Worm (Caenorhabditis elegans) whole organism, L4 larva: ENCODE results near the gene R53.4.
A peak's percentile ranks its signal among the peaks of the same experiment; 100 is the strongest.

Experiments
- F10B5.3 ChIP-seq: sonication (generic microtip); optimal IDR thresholded peaks from 2 replicates; lab custom pipeline; 2016; ENCODE audit warnings: mild to moderate bottlenecking, missing genetic modification characterization, missing compliant biosample characterization
- F26F4.8 ChIP-seq: fragments of 200-800 bp; sonication (Bioruptor generic); conservative IDR thresholded peaks from 2 replicates; pipeline ENCODE4 v1.3.6; 2022; ENCODE audit warnings: missing genetic modification characterization, missing compliant biosample characterization
- F44E2.7 ChIP-seq: fragments of 200-800 bp; sonication (Bioruptor generic); IDR thresholded peaks from 2 replicates; pipeline ENCODE4 v2.1.2; 2022; ENCODE audit warnings: missing genetic modification characterization, missing compliant biosample characterization
- F49E8.2 ChIP-seq: sonication (generic microtip); optimal IDR thresholded peaks from 2 replicates; lab custom pipeline; 2016; ENCODE audit warnings: missing compliant biosample characterization, mild to moderate bottlenecking, missing genetic modification characterization, borderline replicate concordance
- R02D3.7 ChIP-seq: fragments of 150-350 bp; sonication (generic microtip); optimal IDR thresholded peaks from 3 replicates; lab custom pipeline; 2014; ENCODE audit warnings: missing biosample characterization, missing genetic modification characterization
- T20F7.1 ChIP-seq: fragments of 200-800 bp; sonication (Bioruptor generic); optimal IDR thresholded peaks from 2 replicates; lab custom pipeline; 2018; ENCODE audit warnings: mild to moderate bottlenecking, missing genetic modification characterization, missing compliant biosample characterization
- Y105C5A.15 ChIP-seq: fragments of 200-800 bp; sonication (Bioruptor generic); IDR thresholded peaks from 2 replicates; pipeline ENCODE4 v1.3.6; 2022; ENCODE audit warnings: missing genetic modification characterization, missing compliant biosample characterization
- Y48G9A.11 ChIP-seq: fragments of 200-800 bp; sonication (Bioruptor generic); IDR thresholded peaks from 2 replicates; pipeline ENCODE4 v1.3.6; 2022; ENCODE audit warnings: missing genetic modification reagents, missing genetic modification characterization, missing compliant biosample characterization
- Y5F2A.4 ChIP-seq: fragments of 200-800 bp; sonication (Bioruptor generic); optimal IDR thresholded peaks from 2 replicates; lab custom pipeline; 2018; ENCODE audit warnings: mild to moderate bottlenecking, missing genetic modification characterization, missing compliant biosample characterization
- Y75B8A.6 ChIP-seq: fragments of 200-800 bp; sonication (Bioruptor generic); IDR thresholded peaks from 2 replicates; pipeline ENCODE4 v1.3.6; 2022; ENCODE audit warnings: missing genetic modification reagents, missing genetic modification characterization, missing compliant biosample characterization
- ceh-28 ChIP-seq: fragments of 150-350 bp; optimal IDR thresholded peaks from 2 replicates; lab custom pipeline; 2014; ENCODE audit warnings: missing biosample characterization, missing genetic modification reagents, missing genetic modification characterization
- ceh-32 ChIP-seq: sonication (generic microtip); optimal IDR thresholded peaks from 2 replicates; lab custom pipeline; 2016; ENCODE audit warnings: mild to moderate bottlenecking, missing genetic modification characterization, missing compliant biosample characterization; ENCODE audit not compliant: poor library complexity
- ceh-82 ChIP-seq: sonication (generic microtip); optimal IDR thresholded peaks from 2 replicates; lab custom pipeline; 2017; ENCODE audit warnings: missing biosample characterization, missing genetic modification characterization
- cey-2 ChIP-seq: sonication (generic microtip); optimal IDR thresholded peaks from 3 replicates; lab custom pipeline; 2017; ENCODE audit warnings: missing genetic modification characterization, mild to moderate bottlenecking, missing compliant biosample characterization, antibody characterized with exemption, borderline replicate concordance; ENCODE audit not compliant: insufficient read depth
- ctbp-1 ChIP-seq: fragments of 200-800 bp; sonication (Bioruptor generic); IDR thresholded peaks from 2 replicates; pipeline ENCODE4 v1.3.6; 2022; ENCODE audit warnings: missing genetic modification reagents, missing genetic modification characterization, missing compliant biosample characterization
- daf-12 ChIP-seq: fragments of 150-350 bp; optimal IDR thresholded peaks from 2 replicates; lab custom pipeline; 2014; ENCODE audit warnings: missing biosample characterization, missing genetic modification reagents, missing genetic modification characterization
- daf-16 ChIP-seq, 3 experiments: sonication (generic microtip); optimal IDR thresholded peaks; 2 replicates each; lab custom pipeline; 2016 to 2017; ENCODE audit warnings: missing genetic modification characterization in 3 of 3, missing genetic modification reagents in 3 of 3, mild to moderate bottlenecking in 2 of 3, missing compliant biosample characterization in 2 of 3, missing biosample characterization in 1 of 3, moderate library complexity in 1 of 3
- daf-19 ChIP-seq: fragments of 200-800 bp; sonication (Bioruptor generic); conservative IDR thresholded peaks from 2 replicates; pipeline ENCODE4 v1.3.6; 2022; ENCODE audit warnings: missing genetic modification characterization, missing compliant biosample characterization
- dmd-8 ChIP-seq: fragments of 200-800 bp; sonication (Bioruptor generic); IDR thresholded peaks from 2 replicates; pipeline ENCODE4 v1.3.6; 2022; ENCODE audit warnings: missing genetic modification characterization, missing compliant biosample characterization
- dpl-1 ChIP-seq: fragments of 150-350 bp; optimal IDR thresholded peaks from 2 replicates; lab custom pipeline; 2014; ENCODE audit warnings: missing biosample characterization, missing genetic modification reagents, missing genetic modification characterization
- duxl-1 ChIP-seq: sonication (generic microtip); optimal IDR thresholded peaks from 2 replicates; lab custom pipeline; 2016; ENCODE audit warnings: mild to moderate bottlenecking, missing genetic modification characterization, moderate library complexity, missing compliant biosample characterization; ENCODE audit not compliant: poor library complexity
- egl-43 ChIP-seq: fragments of 200-800 bp; sonication (Bioruptor generic); IDR thresholded peaks from 2 replicates; pipeline ENCODE4 v1.3.6; 2022; ENCODE audit warnings: missing genetic modification reagents, missing genetic modification characterization, missing compliant biosample characterization
- fkh-10 ChIP-seq: fragments of 150-350 bp; optimal IDR thresholded peaks from 2 replicates; lab custom pipeline; 2014; ENCODE audit warnings: missing biosample characterization, missing genetic modification reagents, missing genetic modification characterization
- hlh-30 ChIP-seq: sonication (generic microtip); optimal IDR thresholded peaks from 2 replicates; lab custom pipeline; 2017; ENCODE audit warnings: antibody characterized with exemption, mild to moderate bottlenecking, missing genetic modification characterization, missing compliant biosample characterization; ENCODE audit not compliant: insufficient read depth
- lin-1 ChIP-seq: fragments of 200-800 bp; sonication (Bioruptor generic); IDR thresholded peaks from 2 replicates; pipeline ENCODE4 v1.3.6; 2022; ENCODE audit warnings: missing genetic modification reagents, missing genetic modification characterization, missing compliant biosample characterization
- lin-13 ChIP-seq: fragments of 150-350 bp; optimal IDR thresholded peaks from 2 replicates; lab custom pipeline; 2014; ENCODE audit warnings: missing biosample characterization, missing genetic modification reagents, missing genetic modification characterization
- lir-3 ChIP-seq: sonication (generic microtip); optimal IDR thresholded peaks from 2 replicates; lab custom pipeline; 2016; ENCODE audit warnings: mild to moderate bottlenecking, missing genetic modification characterization, missing compliant biosample characterization
- lsy-2 ChIP-seq, 2 experiments: fragments of 150-350 bp in 1 of 2; sonication (generic microtip) in 1 of 2; optimal IDR thresholded peaks; 2 replicates each; lab custom pipeline; 2014 to 2017; ENCODE audit warnings: missing biosample characterization in 2 of 2, missing genetic modification characterization in 2 of 2
- madf-5 ChIP-seq, 2 experiments: fragments of 200-800 bp; sonication (Bioruptor generic); IDR thresholded peaks; 2 replicates each; pipeline ENCODE4 v1.3.6; 2022; ENCODE audit warnings: missing compliant biosample characterization in 2 of 2, missing genetic modification characterization in 2 of 2
- mdt-29 ChIP-seq: fragments of 200-800 bp; sonication (Bioruptor generic); IDR thresholded peaks from 2 replicates; pipeline ENCODE4 v1.3.6; 2022; ENCODE audit warnings: missing genetic modification reagents, missing genetic modification characterization, missing compliant biosample characterization
- mep-1 ChIP-seq: fragments of 150-350 bp; sonication (generic microtip); optimal IDR thresholded peaks from 3 replicates; lab custom pipeline; 2014; ENCODE audit warnings: missing biosample characterization, missing genetic modification characterization
- nhr-10 ChIP-seq: fragments of 150-350 bp; optimal IDR thresholded peaks from 2 replicates; lab custom pipeline; 2014; ENCODE audit warnings: missing biosample characterization, missing genetic modification characterization
- nhr-11 ChIP-seq: fragments of 150-350 bp; optimal IDR thresholded peaks from 2 replicates; lab custom pipeline; 2014; ENCODE audit warnings: missing biosample characterization, missing genetic modification characterization
- nhr-111 ChIP-seq: fragments of 200-800 bp; sonication (Bioruptor generic); optimal IDR thresholded peaks from 2 replicates; lab custom pipeline; 2018; ENCODE audit warnings: mild to moderate bottlenecking, missing genetic modification characterization, missing compliant biosample characterization
- nhr-28 ChIP-seq: fragments of 150-350 bp; optimal IDR thresholded peaks from 2 replicates; lab custom pipeline; 2014; ENCODE audit warnings: missing biosample characterization, missing genetic modification characterization
- nhr-41 ChIP-seq: fragments of 200-800 bp; sonication (Bioruptor generic); IDR thresholded peaks from 2 replicates; pipeline ENCODE4 v1.3.6; 2022; ENCODE audit warnings: missing genetic modification reagents, missing genetic modification characterization, missing compliant biosample characterization
- nhr-42 ChIP-seq: fragments of 200-800 bp; sonication (Bioruptor generic); IDR thresholded peaks from 2 replicates; pipeline ENCODE4 v1.3.6; 2022; ENCODE audit warnings: missing genetic modification characterization, missing compliant biosample characterization
- nhr-48 ChIP-seq: sonication (generic microtip); optimal IDR thresholded peaks from 2 replicates; lab custom pipeline; 2016; ENCODE audit warnings: mild to moderate bottlenecking, missing genetic modification characterization, missing compliant biosample characterization
- pha-4 ChIP-seq, 2 experiments: fragments of 150-350 bp in 1 of 2; fragments of 200-800 bp in 1 of 2; sonication (Bioruptor generic) in 1 of 2; IDR thresholded peaks in 1 of 2; optimal IDR thresholded peaks in 1 of 2; 2 replicates each; pipeline versions ENCODE4 v1.3.6 to Lab custom; 2014 to 2022; ENCODE audit warnings: missing genetic modification characterization in 2 of 2, missing genetic modification reagents in 2 of 2, missing biosample characterization in 1 of 2, missing compliant biosample characterization in 1 of 2
- php-3 ChIP-seq: fragments of 200-800 bp; sonication (Bioruptor generic); IDR thresholded peaks from 2 replicates; pipeline ENCODE4 v1.3.6; 2022; ENCODE audit warnings: missing genetic modification reagents, missing genetic modification characterization, missing compliant biosample characterization
- pqm-1 ChIP-seq: sonication (generic microtip); optimal IDR thresholded peaks from 2 replicates; lab custom pipeline; 2017; ENCODE audit warnings: missing biosample characterization, missing genetic modification characterization
- rbr-2 ChIP-seq: sonication (generic microtip); optimal IDR thresholded peaks from 2 replicates; lab custom pipeline; 2016; ENCODE audit warnings: missing genotype, missing genetic modification characterization, missing compliant biosample characterization
- skn-1 ChIP-seq: fragments of 150-350 bp; optimal IDR thresholded peaks from 2 replicates; lab custom pipeline; 2014; ENCODE audit warnings: missing biosample characterization, missing genetic modification characterization
- snpc-1.2 ChIP-seq: fragments of 200-800 bp; sonication (Bioruptor generic); IDR thresholded peaks from 2 replicates; pipeline ENCODE4 v1.3.6; 2022; ENCODE audit warnings: missing genetic modification reagents, missing genetic modification characterization, missing compliant biosample characterization
- unc-130 ChIP-seq: sonication (generic microtip); optimal IDR thresholded peaks from 2 replicates; lab custom pipeline; 2016; ENCODE audit warnings: missing genetic modification reagents, missing genetic modification characterization, missing compliant biosample characterization
- unc-39 ChIP-seq: sonication (generic microtip); optimal IDR thresholded peaks from 2 replicates; lab custom pipeline; 2017; ENCODE audit warnings: missing biosample characterization, missing genetic modification characterization
- zag-1 ChIP-seq: fragments of 150-350 bp; optimal IDR thresholded peaks from 2 replicates; lab custom pipeline; 2014; ENCODE audit warnings: missing biosample characterization, missing genetic modification characterization
- zfp-2 ChIP-seq: sonication (generic microtip); optimal IDR thresholded peaks from 2 replicates; lab custom pipeline; 2016; ENCODE audit warnings: mild to moderate bottlenecking, missing genetic modification characterization, missing compliant biosample characterization
- zip-2 ChIP-seq: fragments of 150-350 bp; optimal IDR thresholded peaks from 2 replicates; lab custom pipeline; 2014; ENCODE audit warnings: missing biosample characterization, missing genetic modification characterization
- ztf-11 ChIP-seq: fragments of 150-350 bp; optimal IDR thresholded peaks from 2 replicates; lab custom pipeline; 2014; ENCODE audit warnings: missing biosample characterization, missing genetic modification characterization

Gene R53.4

DNA sequence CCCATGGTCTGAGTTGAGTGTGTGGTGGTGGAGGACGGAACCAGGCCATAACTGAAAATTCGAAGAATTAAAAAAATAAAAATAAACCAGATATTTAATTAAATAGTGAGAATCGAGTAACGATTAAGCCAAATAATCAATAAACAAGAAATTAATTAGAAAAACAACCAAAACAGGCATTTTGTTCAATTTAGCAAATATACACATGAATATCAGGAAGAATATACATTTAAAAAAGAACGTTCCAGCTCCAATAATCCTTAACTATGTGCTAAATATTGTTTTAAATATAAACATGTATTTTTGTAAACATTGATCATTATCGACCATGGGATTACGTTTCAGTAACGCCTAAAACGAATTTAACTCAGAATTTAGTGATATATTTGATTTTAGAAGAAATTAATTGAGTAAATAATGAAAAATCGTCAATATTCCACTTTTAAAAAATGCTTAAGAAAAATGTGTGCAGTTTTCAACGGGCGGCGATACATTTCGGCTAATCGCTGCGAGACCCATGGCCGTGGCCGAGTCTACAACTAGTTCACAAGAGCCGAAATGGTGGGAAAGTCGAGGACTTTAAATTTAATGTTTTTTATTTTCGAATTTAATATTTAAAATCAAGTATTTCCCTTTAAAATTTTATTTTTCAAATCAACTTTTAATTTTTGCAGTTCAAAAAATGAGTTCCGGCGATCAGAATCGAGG lies at the start of gene R53.4, which contains the start of gene psf-1:
TSS of gene R53.4 (minus strand) at position 51 of the 708 bp plus-strand sequence.
TSS of gene psf-1 (plus strand) at position 675 of the 708 bp plus-strand sequence.
- TF ChIP-seq F49E8.2 (tag; lab: Kevin White, UChicago) (no peak), lin-13 (GFP tag; lab: Kevin White, UChicago) (peak; percentile 2), nhr-11 (tag; lab: Kevin White, UChicago) (peak; percentile 87), daf-19 (GFP tag; lab: Robert Waterston, UW) (no peak), unc-39 (tag; lab: Kevin White, UChicago) (no peak), Y75B8A.6 (GFP tag; lab: Robert Waterston, UW) (no peak), ceh-32 (tag; lab: Kevin White, UChicago) (no peak), egl-43 (GFP tag; lab: Robert Waterston, UW) (no peak), zfp-2 (tag; lab: Kevin White, UChicago) (no peak), skn-1 (tag; lab: Kevin White, UChicago) (no peak), F26F4.8 (GFP tag; lab: Robert Waterston, UW) (no peak), rbr-2 (peak; percentile 49), F44E2.7 (GFP tag; lab: Robert Waterston, UW) (no peak), dmd-8 (GFP tag; lab: Robert Waterston, UW) (no peak), R02D3.7 (tag; lab: Kevin White, UChicago) (no peak), snpc-1.2 (GFP tag; lab: Robert Waterston, UW) (no peak), pqm-1 (tag; lab: Kevin White, UChicago) (peak; percentile 3), hlh-30 (peak; percentile 60), ctbp-1 (no peak), ceh-82 (tag; lab: Kevin White, UChicago) (no peak), madf-5 (GFP tag; IDR thresholded peaks at IDR 0.05; lab: Robert Waterston, UW) (no peak), nhr-111 (GFP tag; lab: Kevin White, UChicago) (no peak), daf-16 (GFP tag; optimal IDR thresholded peaks at IDR 0.05; lab: Kevin White, UChicago) (no peak), daf-16 (tag; optimal IDR thresholded peaks at IDR 0.05; lab: Kevin White, UChicago) (peak; percentile 23), nhr-10 (tag; lab: Kevin White, UChicago) (no peak), fkh-10 (GFP tag; lab: Kevin White, UChicago) (peak; percentile 2), zag-1 (tag; lab: Kevin White, UChicago) (no peak), zip-2 (tag; lab: Kevin White, UChicago) (no peak), duxl-1 (no peak), cey-2 (tag; lab: Kevin White, UChicago) (no peak), Y48G9A.11 (no peak), mep-1 (tag; lab: Kevin White, UChicago) (peak; percentile 46), php-3 (no peak), nhr-42 (GFP tag; lab: Robert Waterston, UW) (no peak), ceh-28 (tag; lab: Kevin White, UChicago) (no peak), lir-3 (no peak), unc-130 (GFP tag; lab: Kevin White, UChicago) (peak; percentile 96), dpl-1 (GFP tag; lab: Kevin White, UChicago) (peak; percentile 85), pha-4 (GFP tag; IDR thresholded peaks at IDR 0.05; lab: Robert Waterston, UW) (no peak), pha-4 (tag; optimal IDR thresholded peaks at IDR 0.05; lab: Kevin White, UChicago) (no peak), nhr-41 (no peak), ztf-11 (tag; lab: Kevin White, UChicago) (no peak), nhr-28 (tag; lab: Kevin White, UChicago) (peak; percentile 40), lsy-2 (tag; optimal IDR thresholded peaks at IDR 0.05; lab: Kevin White, UChicago) (peak in 1 of 2 experiments; percentile 90), mdt-29 (GFP tag; lab: Robert Waterston, UW) (no peak), lin-1 (GFP tag; lab: Robert Waterston, UW) (no peak), T20F7.1 (GFP tag; lab: Kevin White, UChicago) (peak; percentile 60), Y105C5A.15 (GFP tag; lab: Robert Waterston, UW) (no peak), F10B5.3 (tag; lab: Kevin White, UChicago) (no peak), daf-12 (no peak), nhr-48 (tag; lab: Kevin White, UChicago) (no peak), Y5F2A.4 (GFP tag; lab: Kevin White, UChicago) (no peak)
